1 fruit fly cellular context compared by ENCODE assay signal in the genomic region with DNA sequence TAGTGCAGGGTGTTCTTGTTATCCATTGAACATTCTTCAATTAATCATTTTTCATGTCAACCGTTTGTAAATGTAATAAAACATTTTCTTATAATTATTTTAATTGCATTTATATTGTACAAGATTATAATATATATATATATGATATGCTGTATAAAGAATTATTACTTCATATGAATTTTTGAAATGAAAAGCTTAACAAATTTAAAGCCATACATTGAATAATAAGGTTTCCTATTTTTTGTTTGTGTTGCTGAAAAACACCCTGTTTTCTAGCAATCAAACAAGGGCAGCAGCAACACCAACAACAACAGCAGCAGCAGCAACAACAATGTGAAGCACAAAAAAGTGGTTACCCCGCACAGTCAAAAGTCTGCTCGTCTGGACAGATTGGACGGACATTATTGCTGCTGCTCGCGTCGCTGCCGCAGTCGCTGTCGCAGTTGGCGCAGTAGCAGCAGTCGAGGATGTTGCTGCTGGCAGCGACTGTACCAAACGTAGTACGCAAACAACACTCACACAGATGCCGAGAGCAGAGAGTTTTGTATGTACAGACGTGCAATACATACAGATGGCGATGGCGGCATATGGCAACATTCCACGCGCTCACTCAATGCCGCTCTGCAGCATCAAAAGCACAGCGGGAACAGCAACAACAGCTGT.
TF ChIP-seq lines count a peak whose summit lies in the region.

No protein-coding gene starts in this region.

TF ChIP-seq in whole organism, embryonic, 481 proteins besides CTCF, POLR2A, EP300 and RAD21 (continued from another document):
- TF ChIP-seq E2f2 (GFP tag; IDR thresholded peaks at IDR 0.05; lab: Robert Waterston, UW) (no peak), CG10366 (GFP tag; IDR thresholded peaks at IDR 0.05; lab: Robert Waterston, UW) (peak; percentile 61), sens (GFP tag; lab: Kevin White, UChicago) (no peak), vnd (GFP tag; IDR thresholded peaks at IDR 0.05; lab: Robert Waterston, UW; ENCODE audit: partially characterized antibody) (no peak), NC2β (GFP tag; optimal IDR thresholded peaks at IDR 0.05; lab: Kevin White, UChicago) (no peak), unpg (GFP tag; optimal IDR thresholded peaks at IDR 0.05; lab: Kevin White, UChicago) (peak; percentile 55), Eip74EF (GFP tag; optimal IDR thresholded peaks at IDR 0.05; lab: Kevin White, UChicago) (peak in 1 of 2 experiments; percentile 0), CG30403 (GFP tag; optimal IDR thresholded peaks at IDR 0.05; lab: Kevin White, UChicago) (peak; percentile 16), YL-1 (GFP tag; optimal IDR thresholded peaks at IDR 0.05; lab: Kevin White, UChicago) (no peak), Poxn (GFP tag; IDR thresholded peaks at IDR 0.05; lab: Robert Waterston, UW) (no peak), ap (GFP tag; IDR thresholded peaks at IDR 0.05; lab: Robert Waterston, UW) (no peak), gfzf (GFP tag; optimal IDR thresholded peaks at IDR 0.05; lab: Kevin White, UChicago) (no peak), tio (GFP tag; optimal IDR thresholded peaks at IDR 0.05; lab: Kevin White, UChicago) (no peak), sd (tag; optimal IDR thresholded peaks at IDR 0.05; lab: Kevin White, UChicago) (peak; percentile 42), Usf (GFP tag; optimal IDR thresholded peaks at IDR 0.05; lab: Kevin White, UChicago) (no peak), amos (GFP tag; IDR thresholded peaks at IDR 0.05; lab: Robert Waterston, UW; ENCODE audit: partially characterized antibody) (no peak), Ssrp (tag; optimal IDR thresholded peaks at IDR 0.05; lab: Kevin White, UChicago) (no peak), CG6254 (GFP tag; optimal IDR thresholded peaks at IDR 0.05; lab: Kevin White, UChicago) (no peak), HmgD (GFP tag; optimal IDR thresholded peaks at IDR 0.05; lab: Kevin White, UChicago) (no peak), Elba2 (GFP tag; optimal IDR thresholded peaks at IDR 0.05; lab: Kevin White, UChicago) (no peak), Gsc (GFP tag; IDR thresholded peaks at IDR 0.05; lab: Robert Waterston, UW) (no peak), sug (tag; optimal IDR thresholded peaks at IDR 0.05; lab: Kevin White, UChicago) (peak; percentile 26), CG12659 (GFP tag; optimal IDR thresholded peaks at IDR 0.05; lab: Kevin White, UChicago) (peak; percentile 35), unc-4 (GFP tag; IDR thresholded peaks at IDR 0.05; lab: Robert Waterston, UW; ENCODE audit: partially characterized antibody) (no peak), seq (GFP tag; IDR thresholded peaks at IDR 0.05; lab: Robert Waterston, UW) (no peak), Stat92E (GFP tag; optimal IDR thresholded peaks at IDR 0.05; lab: Kevin White, UChicago) (no peak), CG3995 (GFP tag; optimal IDR thresholded peaks at IDR 0.05; lab: Kevin White, UChicago) (no peak), CG2875 (GFP tag; optimal IDR thresholded peaks at IDR 0.05; lab: Kevin White, UChicago) (no peak), nau (GFP tag; optimal IDR thresholded peaks at IDR 0.05; lab: Kevin White, UChicago) (no peak), CG14014 (GFP tag; IDR thresholded peaks at IDR 0.05; lab: Robert Waterston, UW) (no peak), CG11247 (GFP tag; IDR thresholded peaks at IDR 0.05; lab: Robert Waterston, UW) (no peak), crc (GFP tag; optimal IDR thresholded peaks at IDR 0.05; lab: Kevin White, UChicago) (no peak), CG1024 (GFP tag; IDR thresholded peaks at IDR 0.05; lab: Robert Waterston, UW) (no peak), Hr3 (GFP tag; optimal IDR thresholded peaks at IDR 0.05; lab: Kevin White, UChicago) (no peak), CG13296 (GFP tag; optimal IDR thresholded peaks at IDR 0.05; lab: Kevin White, UChicago) (peak; percentile 61), Fer1 (GFP tag; optimal IDR thresholded peaks at IDR 0.05; lab: Kevin White, UChicago) (peak; percentile 56), onecut (GFP tag; IDR thresholded peaks at IDR 0.05; lab: Robert Waterston, UW) (no peak), CG10209 (GFP tag; optimal IDR thresholded peaks at IDR 0.05; lab: Kevin White, UChicago) (peak; percentile 19)
